Worm (Caenorhabditis elegans) whole organism, L4 larva: ENCODE results near the gene K02E11.3.

Source experiments
- F10B5.3 ChIP-seq: sonication (generic microtip); optimal IDR thresholded peaks from 2 replicates; lab custom pipeline; 2016; ENCODE audit warnings: mild to moderate bottlenecking, missing genetic modification characterization, missing compliant biosample characterization
- F37D6.2 ChIP-seq: sonication (generic microtip); optimal IDR thresholded peaks from 2 replicates; lab custom pipeline; 2016; ENCODE audit warnings: mild to moderate bottlenecking, missing genetic modification characterization, missing compliant biosample characterization
- F49E8.2 ChIP-seq: sonication (generic microtip); optimal IDR thresholded peaks from 2 replicates; lab custom pipeline; 2016; ENCODE audit warnings: missing compliant biosample characterization, mild to moderate bottlenecking, missing genetic modification characterization, borderline replicate concordance
- T26A8.4 ChIP-seq: fragments of 200-800 bp; sonication (Bioruptor generic); IDR thresholded peaks from 2 replicates; pipeline ENCODE4 v1.3.6; 2022; ENCODE audit warnings: missing genetic modification characterization, missing compliant biosample characterization
- ZK546.5 ChIP-seq, 2 experiments: sonication (generic microtip); optimal IDR thresholded peaks; 2 replicates each; lab custom pipeline; 2017; ENCODE audit warnings: missing biosample characterization in 2 of 2, missing genetic modification characterization in 2 of 2
- aha-1 ChIP-seq: fragments of 150-350 bp; peaks from one replicate; lab custom pipeline; 2014; ENCODE audit warnings: missing biosample characterization, missing genetic modification characterization
- arid-1 ChIP-seq: fragments of 200-800 bp; sonication (Bioruptor generic); conservative IDR thresholded peaks from 2 replicates; pipeline ENCODE4 v1.3.6; 2022; ENCODE audit warnings: missing genetic modification reagents, missing genetic modification characterization, missing compliant biosample characterization
- attf-4 ChIP-seq: sonication (generic microtip); optimal IDR thresholded peaks from 3 replicates; lab custom pipeline; 2017; ENCODE audit warnings: missing biosample characterization, missing genetic modification characterization
- ceh-32 ChIP-seq: sonication (generic microtip); optimal IDR thresholded peaks from 2 replicates; lab custom pipeline; 2016; ENCODE audit warnings: mild to moderate bottlenecking, missing genetic modification characterization, missing compliant biosample characterization; ENCODE audit not compliant: poor library complexity
- cey-2 ChIP-seq: sonication (generic microtip); optimal IDR thresholded peaks from 3 replicates; lab custom pipeline; 2017; ENCODE audit warnings: missing genetic modification characterization, mild to moderate bottlenecking, missing compliant biosample characterization, antibody characterized with exemption, borderline replicate concordance; ENCODE audit not compliant: insufficient read depth
- ctbp-1 ChIP-seq: fragments of 200-800 bp; sonication (Bioruptor generic); IDR thresholded peaks from 2 replicates; pipeline ENCODE4 v1.3.6; 2022; ENCODE audit warnings: missing genetic modification reagents, missing genetic modification characterization, missing compliant biosample characterization
- daf-19 ChIP-seq: fragments of 200-800 bp; sonication (Bioruptor generic); conservative IDR thresholded peaks from 2 replicates; pipeline ENCODE4 v1.3.6; 2022; ENCODE audit warnings: missing genetic modification characterization, missing compliant biosample characterization
- dmd-6 ChIP-seq: fragments of 200-800 bp; sonication (Bioruptor generic); IDR thresholded peaks from 2 replicates; pipeline ENCODE4 v1.3.6; 2022; ENCODE audit warnings: missing genetic modification reagents, missing genetic modification characterization, missing compliant biosample characterization
- duxl-1 ChIP-seq: sonication (generic microtip); optimal IDR thresholded peaks from 2 replicates; lab custom pipeline; 2016; ENCODE audit warnings: mild to moderate bottlenecking, missing genetic modification characterization, moderate library complexity, missing compliant biosample characterization; ENCODE audit not compliant: poor library complexity
- egl-27 ChIP-seq: sonication (generic microtip); optimal IDR thresholded peaks from 3 replicates; lab custom pipeline; 2017; ENCODE audit warnings: missing biosample characterization, missing genetic modification reagents, missing genetic modification characterization
- fos-1 ChIP-seq: fragments of 150-350 bp; optimal IDR thresholded peaks from 2 replicates; lab custom pipeline; 2014; ENCODE audit warnings: missing biosample characterization, missing genetic modification characterization
- hlh-30 ChIP-seq: sonication (generic microtip); optimal IDR thresholded peaks from 2 replicates; lab custom pipeline; 2017; ENCODE audit warnings: antibody characterized with exemption, mild to moderate bottlenecking, missing genetic modification characterization, missing compliant biosample characterization; ENCODE audit not compliant: insufficient read depth
- lim-7 ChIP-seq: fragments of 200-800 bp; sonication (Bioruptor generic); IDR thresholded peaks from 2 replicates; pipeline ENCODE4 v1.3.6; 2022; ENCODE audit warnings: missing genetic modification characterization, missing compliant biosample characterization
- lin-13 ChIP-seq: fragments of 150-350 bp; optimal IDR thresholded peaks from 2 replicates; lab custom pipeline; 2014; ENCODE audit warnings: missing biosample characterization, missing genetic modification reagents, missing genetic modification characterization
- lin-29 ChIP-seq: fragments of 200-800 bp; sonication (Bioruptor generic); IDR thresholded peaks from 2 replicates; pipeline ENCODE4 v1.3.6; 2022; ENCODE audit warnings: missing genetic modification reagents, missing genetic modification characterization, missing compliant biosample characterization
- lin-38 ChIP-seq: fragments of 200-800 bp; sonication (Bioruptor generic); IDR thresholded peaks from 2 replicates; pipeline ENCODE4 v1.3.6; 2022; ENCODE audit warnings: missing genetic modification reagents, missing genetic modification characterization, missing compliant biosample characterization
- mdt-29 ChIP-seq: fragments of 200-800 bp; sonication (Bioruptor generic); IDR thresholded peaks from 2 replicates; pipeline ENCODE4 v1.3.6; 2022; ENCODE audit warnings: missing genetic modification reagents, missing genetic modification characterization, missing compliant biosample characterization
- nhr-111 ChIP-seq: fragments of 200-800 bp; sonication (Bioruptor generic); optimal IDR thresholded peaks from 2 replicates; lab custom pipeline; 2018; ENCODE audit warnings: mild to moderate bottlenecking, missing genetic modification characterization, missing compliant biosample characterization
- nhr-28 ChIP-seq: fragments of 150-350 bp; optimal IDR thresholded peaks from 2 replicates; lab custom pipeline; 2014; ENCODE audit warnings: missing biosample characterization, missing genetic modification characterization
- nhr-6 ChIP-seq: fragments of 150-350 bp; optimal IDR thresholded peaks from 2 replicates; lab custom pipeline; 2014; ENCODE audit warnings: missing biosample characterization, missing genetic modification characterization
- php-3 ChIP-seq: fragments of 200-800 bp; sonication (Bioruptor generic); IDR thresholded peaks from 2 replicates; pipeline ENCODE4 v1.3.6; 2022; ENCODE audit warnings: missing genetic modification reagents, missing genetic modification characterization, missing compliant biosample characterization
- saeg-2 ChIP-seq: fragments of 200-800 bp; sonication (Bioruptor generic); IDR thresholded peaks from 2 replicates; pipeline ENCODE4 v1.3.6; 2022; ENCODE audit warnings: missing genetic modification reagents, missing genetic modification characterization, missing compliant biosample characterization
- set-16 ChIP-seq: fragments of 200-800 bp; sonication (Bioruptor generic); IDR thresholded peaks from 2 replicates; pipeline ENCODE4 v1.3.6; 2022; ENCODE audit warnings: missing genetic modification reagents, missing genetic modification characterization, missing compliant biosample characterization
- spr-3 ChIP-seq: fragments of 200-800 bp; sonication (Bioruptor generic); optimal IDR thresholded peaks from 2 replicates; lab custom pipeline; 2018; ENCODE audit warnings: mild to moderate bottlenecking, missing genetic modification characterization, missing compliant biosample characterization
- tag-97 ChIP-seq: fragments of 200-800 bp; sonication (Bioruptor generic); IDR thresholded peaks from 2 replicates; pipeline ENCODE4 v1.3.6; 2022; ENCODE audit warnings: missing genetic modification characterization, missing compliant biosample characterization
- unc-130 ChIP-seq: sonication (generic microtip); optimal IDR thresholded peaks from 2 replicates; lab custom pipeline; 2016; ENCODE audit warnings: missing genetic modification reagents, missing genetic modification characterization, missing compliant biosample characterization
- vab-7 ChIP-seq: fragments of 200-800 bp; sonication (Bioruptor generic); IDR thresholded peaks from 2 replicates; pipeline ENCODE4 v1.3.6; 2022; ENCODE audit warnings: missing genetic modification reagents, missing genetic modification characterization, missing compliant biosample characterization
- zag-1 ChIP-seq: fragments of 150-350 bp; optimal IDR thresholded peaks from 2 replicates; lab custom pipeline; 2014; ENCODE audit warnings: missing biosample characterization, missing genetic modification characterization
- zfp-3 ChIP-seq: fragments of 200-800 bp; sonication (Bioruptor generic); conservative IDR thresholded peaks from 2 replicates; pipeline ENCODE4 v1.3.6; 2022; ENCODE audit warnings: missing genetic modification reagents, missing genetic modification characterization, missing compliant biosample characterization
- zip-11 ChIP-seq: fragments of 200-800 bp; sonication (Bioruptor generic); IDR thresholded peaks from 2 replicates; pipeline ENCODE4 v1.3.6; 2022; ENCODE audit warnings: missing genetic modification characterization, missing compliant biosample characterization
- ztf-7 ChIP-seq: fragments of 150-350 bp; optimal IDR thresholded peaks from 2 replicates; lab custom pipeline; 2014; ENCODE audit warnings: missing biosample characterization, missing genetic modification characterization

Gene K02E11.3

ce11 chrV:14285803-14286202 is 39.1 kb upstream of the K02E11.3 start, which contains the start of gene F40G12.11:
Gene F40G12.11, plus strand, starts transcription at chrV:14286171.
- no peak for TF ChIP-seq zfp-3

DNA sequence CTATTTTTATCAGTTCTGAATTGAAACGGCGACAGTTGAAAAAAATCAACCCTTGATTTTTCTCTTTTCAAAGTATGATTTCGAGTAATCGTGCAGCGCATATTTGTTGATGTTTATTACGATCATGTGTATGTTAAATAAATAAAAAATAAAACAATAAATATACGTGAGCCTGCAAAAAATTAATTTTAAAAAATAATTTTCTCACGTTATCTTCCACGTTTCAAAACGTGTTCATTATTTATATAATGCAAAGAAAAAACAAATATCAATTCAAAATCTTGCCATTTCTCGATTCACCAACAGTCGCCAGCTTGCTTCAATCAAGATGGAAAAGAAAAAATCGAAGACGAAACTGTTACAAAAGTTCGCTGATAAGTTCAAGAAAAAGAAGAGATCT is 36.6 kb upstream of the K02E11.3 start, which contains the start of gene F40G12.10:
Gene F40G12.10, plus strand, starts transcription at position 301 of the 400 bp plus-strand sequence.
- no peak for TF ChIP-seq tag-97 (GFP tag; lab: Robert Waterston, UW)
- TF ChIP-seq F49E8.2 (tag; lab: Kevin White, UChicago) = no peak
- TF ChIP-seq T26A8.4 (GFP tag; lab: Robert Waterston, UW) = no peak
- no peak for TF ChIP-seq arid-1 (GFP tag; lab: Robert Waterston, UW)
- TF ChIP-seq mdt-29 (GFP tag; lab: Robert Waterston, UW) = no peak
- no peak for TF ChIP-seq ceh-32 (tag; lab: Kevin White, UChicago)
- no peak for TF ChIP-seq zip-11 (GFP tag; lab: Robert Waterston, UW)
- TF ChIP-seq ZK546.5 (tag; optimal IDR thresholded peaks at IDR 0.05; lab: Kevin White, UChicago) = no peak
- TF ChIP-seq cey-2 = no peak
- no peak for TF ChIP-seq lin-29 (GFP tag; lab: Robert Waterston, UW)
- TF ChIP-seq F10B5.3 (tag; lab: Kevin White, UChicago) = no peak
- TF ChIP-seq duxl-1 (tag; lab: Kevin White, UChicago) = no peak
- TF ChIP-seq lin-38 = no peak
- TF ChIP-seq dmd-6 (GFP tag; lab: Robert Waterston, UW) = no peak
- TF ChIP-seq nhr-28 (tag; lab: Kevin White, UChicago) = no peak
- TF ChIP-seq hlh-30 (tag; lab: Kevin White, UChicago) = no peak
- no peak for TF ChIP-seq daf-19 (GFP tag; lab: Robert Waterston, UW)
- no peak for TF ChIP-seq lim-7 (GFP tag; lab: Robert Waterston, UW)
- TF ChIP-seq attf-4 (tag; lab: Kevin White, UChicago) = no peak
- no peak for TF ChIP-seq egl-27
- TF ChIP-seq, all 104 proteins: peak for 0

ce11 chrV:14282222-14282709 is 35.6 kb upstream of the K02E11.3 start, which contains the start of the genes srt-74 and F40G12.9:
Gene srt-74, minus strand, starts transcription at chrV:14282322.
Gene F40G12.9, plus strand, starts transcription at chrV:14282659.
- TF ChIP-seq spr-3 (GFP tag; lab: Kevin White, UChicago) = no peak
- TF ChIP-seq lin-13 (GFP tag; lab: Kevin White, UChicago) = no peak
- TF ChIP-seq zag-1 = no peak
- TF ChIP-seq ztf-7 = no peak
- no peak for TF ChIP-seq vab-7 (GFP tag; lab: Robert Waterston, UW)
- no peak for TF ChIP-seq F49E8.2 (tag; lab: Kevin White, UChicago)
- no peak for TF ChIP-seq nhr-6 (tag; lab: Kevin White, UChicago)
- TF ChIP-seq fos-1 (tag; lab: Kevin White, UChicago) = no peak
- no peak for TF ChIP-seq nhr-28 (tag; lab: Kevin White, UChicago)
- TF ChIP-seq F10B5.3 (tag; lab: Kevin White, UChicago) = no peak

ce11 chrV:14279777-14280176 is 33.1 kb upstream of the K02E11.3 start, which contains the start of gene srt-33:
Gene srt-33, minus strand, starts transcription at chrV:14279877.
- no peak for TF ChIP-seq saeg-2 (GFP tag; lab: Robert Waterston, UW)
- no peak for TF ChIP-seq aha-1 (tag; lab: Kevin White, UChicago)
- no peak for TF ChIP-seq set-16
- no peak for TF ChIP-seq T26A8.4 (GFP tag; lab: Robert Waterston, UW)
- TF ChIP-seq ctbp-1 = no peak
- no peak for TF ChIP-seq unc-130 (GFP tag; lab: Kevin White, UChicago)
- no peak for TF ChIP-seq nhr-111 (GFP tag; lab: Kevin White, UChicago)
- TF ChIP-seq F37D6.2 (tag; lab: Kevin White, UChicago) = no peak
- TF ChIP-seq php-3 (GFP tag; lab: Robert Waterston, UW) = no peak
- TF ChIP-seq, all 104 proteins: peak for 0
